Fruit fly (Drosophila melanogaster) whole organism, prepupa: ENCODE results near the gene SdicC.

Experiments used
- Blimp-1 ChIP-seq: fragments of 200-800 bp; sonication (Bioruptor generic); optimal IDR thresholded peaks from 3 replicates; lab custom pipeline; 2017; ENCODE audit warnings: missing biosample characterization, missing genetic modification characterization, mild to moderate bottlenecking, moderate library complexity, missing genetic modification reagents
- CG10669 ChIP-seq: fragments of 200-800 bp; sonication (Bioruptor generic); optimal IDR thresholded peaks from 3 replicates; lab custom pipeline; 2018; ENCODE audit warnings: missing biosample characterization, mild to moderate bottlenecking, missing genetic modification characterization, moderate library complexity
- CG11294 ChIP-seq: fragments of 200-800 bp; sonication (Bioruptor generic); IDR thresholded peaks from 2 replicates; pipeline ENCODE4 v1.3.6; 2022; ENCODE audit warnings: missing biosample characterization, missing genetic modification characterization
- CG11762 ChIP-seq: fragments of 200-800 bp; sonication (Bioruptor generic); optimal IDR thresholded peaks from 3 replicates; lab custom pipeline; 2016; ENCODE audit warnings: missing biosample characterization, missing genetic modification characterization; ENCODE audit not compliant: insufficient read depth
- CG11902 ChIP-seq: fragments of 200-800 bp; sonication (Bioruptor generic); optimal IDR thresholded peaks from 3 replicates; lab custom pipeline; 2016; ENCODE audit warnings: missing biosample characterization, missing genetic modification characterization
- CG1621 ChIP-seq: fragments of 200-800 bp; sonication (Bioruptor generic); optimal IDR thresholded peaks from 3 replicates; lab custom pipeline; 2018; ENCODE audit warnings: missing biosample characterization, mild to moderate bottlenecking, missing genetic modification characterization
- CG3032 ChIP-seq: fragments of 200-800 bp; optimal IDR thresholded peaks from 2 replicates; lab custom pipeline; 2019; ENCODE audit warnings: missing biosample characterization, mild to moderate bottlenecking, missing genetic modification characterization, moderate library complexity
- CG31627 ChIP-seq: fragments of 200-800 bp; sonication (Bioruptor generic); optimal IDR thresholded peaks from 3 replicates; lab custom pipeline; 2016; ENCODE audit warnings: missing biosample characterization, missing genetic modification characterization
- CG32006 ChIP-seq: fragments of 200-800 bp; sonication (Bioruptor generic); optimal IDR thresholded peaks from 3 replicates; lab custom pipeline; 2017; ENCODE audit warnings: missing biosample characterization, mild to moderate bottlenecking, missing genetic modification characterization
- CG4318 ChIP-seq: fragments of 200-800 bp; sonication (Bioruptor generic); optimal IDR thresholded peaks from 3 replicates; lab custom pipeline; 2017; ENCODE audit warnings: missing biosample characterization, mild to moderate bottlenecking, missing genetic modification characterization
- CG6163 ChIP-seq: fragments of 200-800 bp; sonication (Bioruptor generic); IDR thresholded peaks from 3 replicates; pipeline ENCODE4 v1.3.6; 2022; ENCODE audit warnings: missing biosample characterization, missing genetic modification characterization
- CG6276 ChIP-seq: fragments of 200-800 bp; sonication (Bioruptor generic); optimal IDR thresholded peaks from 2 replicates; lab custom pipeline; 2017; ENCODE audit warnings: missing biosample characterization, mild to moderate bottlenecking, missing genetic modification characterization
- CG6792 ChIP-seq: fragments of 200-800 bp; sonication (Bioruptor generic); optimal IDR thresholded peaks from 3 replicates; lab custom pipeline; 2016; ENCODE audit warnings: missing biosample characterization, missing genetic modification characterization
- CG8119 ChIP-seq: fragments of 200-800 bp; sonication (Bioruptor generic); IDR thresholded peaks from 3 replicates; pipeline ENCODE4 v1.3.6; 2022; ENCODE audit warnings: missing biosample characterization, missing genetic modification characterization
- Eip78C ChIP-seq: fragments of 200-800 bp; sonication (Bioruptor generic); peaks from one replicate; lab custom pipeline; 2016; ENCODE audit warnings: missing biosample characterization, missing genetic modification characterization
- Eip93F ChIP-seq: fragments of 200-800 bp; sonication (Bioruptor generic); optimal IDR thresholded peaks from 2 replicates; lab custom pipeline; 2016; ENCODE audit warnings: missing biosample characterization, mild to moderate bottlenecking, missing genetic modification characterization
- Hr39 ChIP-seq: fragments of 200-800 bp; sonication (Bioruptor generic); optimal IDR thresholded peaks from 2 replicates; lab custom pipeline; 2016; ENCODE audit warnings: missing biosample characterization, missing genetic modification characterization
- Met ChIP-seq: fragments of 200-800 bp; sonication (Bioruptor generic); optimal IDR thresholded peaks from 3 replicates; lab custom pipeline; 2016; ENCODE audit warnings: missing biosample characterization, missing genetic modification characterization
- OdsH ChIP-seq: fragments of 200-800 bp; sonication (Bioruptor generic); optimal IDR thresholded peaks from 3 replicates; lab custom pipeline; 2016; ENCODE audit warnings: missing biosample characterization, missing genetic modification characterization
- Smox ChIP-seq: fragments of 200-800 bp; sonication (Bioruptor generic); optimal IDR thresholded peaks from 3 replicates; lab custom pipeline; 2016; ENCODE audit warnings: missing biosample characterization, missing genetic modification characterization
- Sox14 ChIP-seq: fragments of 200-800 bp; sonication (Bioruptor generic); optimal IDR thresholded peaks from 3 replicates; lab custom pipeline; 2016; ENCODE audit warnings: missing biosample characterization, missing genetic modification characterization
- achi ChIP-seq: fragments of 200-800 bp; sonication (Bioruptor generic); optimal IDR thresholded peaks from 3 replicates; lab custom pipeline; 2016; ENCODE audit warnings: missing biosample characterization, missing genetic modification characterization
- dac ChIP-seq: fragments of 200-800 bp; sonication (Bioruptor generic); optimal IDR thresholded peaks from 2 replicates; lab custom pipeline; 2017; ENCODE audit warnings: missing biosample characterization, mild to moderate bottlenecking, missing genetic modification characterization
- dsx ChIP-seq: fragments of 200-800 bp; optimal IDR thresholded peaks from 3 replicates; lab custom pipeline; 2019; ENCODE audit warnings: missing biosample characterization, mild to moderate bottlenecking, missing genetic modification characterization, moderate library complexity; ENCODE audit not compliant: poor library complexity, severe bottlenecking
- eg ChIP-seq: fragments of 200-800 bp; sonication (Bioruptor generic); IDR thresholded peaks from 3 replicates; pipeline ENCODE4 v1.3.6; 2022; ENCODE audit warnings: missing biosample characterization, missing genetic modification characterization
- esn ChIP-seq: fragments of 200-800 bp; sonication (Bioruptor generic); optimal IDR thresholded peaks from 2 replicates; lab custom pipeline; 2016; ENCODE audit warnings: missing biosample characterization, mild to moderate bottlenecking, missing genetic modification characterization, moderate library complexity
- fd59A ChIP-seq: fragments of 200-800 bp; sonication (Bioruptor generic); optimal IDR thresholded peaks from 2 replicates; lab custom pipeline; 2017; ENCODE audit warnings: missing biosample characterization, mild to moderate bottlenecking, missing genetic modification characterization, missing genetic modification reagents
- fd85E ChIP-seq: fragments of 200-800 bp; sonication (Bioruptor generic); optimal IDR thresholded peaks from 3 replicates; lab custom pipeline; 2016; ENCODE audit warnings: missing biosample characterization, missing genetic modification characterization
- pdm3 ChIP-seq: fragments of 200-800 bp; sonication (Bioruptor generic); optimal IDR thresholded peaks from 3 replicates; lab custom pipeline; 2016; ENCODE audit warnings: missing biosample characterization, missing genetic modification characterization
- ss ChIP-seq, 2 experiments: fragments of 200-800 bp; sonication (Bioruptor generic); optimal IDR thresholded peaks; 2 replicates in 1 of 2; 3 replicates in 1 of 2; lab custom pipeline; 2017 to 2018; ENCODE audit warnings: mild to moderate bottlenecking in 2 of 2, missing biosample characterization in 2 of 2, missing genetic modification characterization in 2 of 2, moderate library complexity in 1 of 2
- svp ChIP-seq: fragments of 200-800 bp; sonication (Bioruptor generic); peaks from one replicate; lab custom pipeline; 2016; ENCODE audit warnings: missing biosample characterization, missing genetic modification characterization
- topi ChIP-seq: fragments of 200-800 bp; sonication (Bioruptor generic); optimal IDR thresholded peaks from 3 replicates; lab custom pipeline; 2016; ENCODE audit warnings: missing biosample characterization, missing genetic modification characterization
- vri ChIP-seq: fragments of 200-800 bp; sonication (Bioruptor generic); optimal IDR thresholded peaks from 3 replicates; lab custom pipeline; 2016; ENCODE audit warnings: missing biosample characterization, mild to moderate bottlenecking, missing genetic modification characterization

SdicC gene

DNA sequence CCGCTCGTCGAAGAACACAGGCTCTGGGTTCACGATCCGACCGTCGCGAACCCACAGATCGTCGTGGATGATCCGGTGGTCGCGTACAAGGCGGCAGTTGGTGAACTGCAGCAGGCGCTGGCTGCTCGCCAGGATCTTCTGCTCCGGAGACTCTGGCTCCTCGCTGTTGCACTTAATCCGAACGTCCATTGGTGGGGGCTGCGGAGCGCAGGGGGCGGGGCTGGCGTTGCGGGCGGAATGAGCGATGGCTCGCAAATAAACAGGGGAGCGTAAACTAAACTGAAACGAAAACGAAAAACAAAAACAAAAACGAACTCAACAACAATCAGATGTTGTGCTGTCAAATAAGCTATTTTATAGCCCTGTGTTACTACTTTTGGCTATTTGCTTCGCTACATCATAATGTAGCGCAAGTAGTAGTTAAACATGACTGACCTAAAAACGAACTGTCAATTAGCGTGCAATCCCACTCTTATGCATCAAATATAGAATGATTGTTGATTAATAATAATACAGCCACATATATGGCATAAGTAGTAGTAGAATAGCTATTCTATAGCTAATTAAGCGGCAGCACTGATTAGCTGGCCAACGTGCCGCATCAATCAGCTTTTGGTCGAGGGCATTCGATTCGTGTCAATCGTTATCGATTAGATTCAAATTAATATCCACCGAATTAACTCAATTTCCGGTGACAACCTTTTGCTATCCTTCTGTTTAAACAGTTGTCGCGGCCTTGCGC lies 40.0 kb upstream of the SdicC start, which contains the start of gene CG17065 (continued):
- no peak for TF ChIP-seq Eip93F
- TF ChIP-seq fd59A (GFP tag; lab: Kevin White, UChicago): no peak
- peak; percentile 24 for TF ChIP-seq Met (GFP tag; lab: Kevin White, UChicago)
- TF ChIP-seq CG10669 (GFP tag; lab: Kevin White, UChicago): no peak
- peak; percentile 16 for TF ChIP-seq topi (GFP tag; lab: Kevin White, UChicago)
- no peak for TF ChIP-seq CG6163 (GFP tag; lab: Robert Waterston, UW)
- TF ChIP-seq CG11762 (GFP tag; lab: Kevin White, UChicago): no peak
- TF ChIP-seq dsx (GFP tag; lab: Kevin White, UChicago): no peak
- TF ChIP-seq Smox: no peak
- TF ChIP-seq Eip78C: peak; percentile 72
- no peak for TF ChIP-seq fd85E (GFP tag; lab: Kevin White, UChicago)
- no peak for TF ChIP-seq CG6276
- peak; percentile 13 for TF ChIP-seq pdm3 (GFP tag; lab: Kevin White, UChicago)
- TF ChIP-seq CG4318 (GFP tag; lab: Kevin White, UChicago): no peak
- no peak for TF ChIP-seq CG11294 (GFP tag; lab: Robert Waterston, UW)

DNA sequence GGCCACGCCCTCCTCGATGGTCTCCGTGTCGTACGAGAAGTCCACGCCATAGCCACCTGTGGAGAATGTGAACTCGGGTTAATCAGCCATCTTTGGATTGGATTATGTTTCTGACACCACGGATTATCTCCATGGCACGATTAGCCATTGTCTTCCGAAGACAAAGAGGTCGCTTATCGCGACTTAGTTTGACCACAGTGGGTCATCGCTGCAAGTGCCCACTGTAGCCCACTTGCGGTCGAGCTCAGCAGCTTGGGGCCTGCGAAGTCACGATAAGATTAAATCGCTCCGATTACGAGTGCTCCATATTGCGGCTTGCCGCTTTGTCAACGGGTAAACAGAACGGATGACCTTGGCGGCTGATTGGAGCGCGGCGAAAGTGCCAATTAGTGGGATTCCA lies 38.9 kb upstream of the SdicC start:
- TF ChIP-seq esn (GFP tag; lab: Kevin White, UChicago) (no peak), Met (GFP tag; lab: Kevin White, UChicago) (no peak), Blimp-1 (GFP tag; lab: Kevin White, UChicago) (no peak), vri (GFP tag; lab: Kevin White, UChicago) (peak; percentile 19), CG32006 (GFP tag; lab: Kevin White, UChicago) (no peak), CG8119 (GFP tag; lab: Robert Waterston, UW) (no peak), Sox14 (GFP tag; lab: Kevin White, UChicago) (peak; percentile 29), topi (GFP tag; lab: Kevin White, UChicago) (no peak), Eip78C (no peak), Smox (no peak), eg (GFP tag; lab: Robert Waterston, UW) (no peak), svp (GFP tag; lab: Kevin White, UChicago) (peak; percentile 80), CG31627 (GFP tag; lab: Kevin White, UChicago) (no peak), CG11902 (GFP tag; lab: Kevin White, UChicago) (no peak), CG6792 (GFP tag; lab: Kevin White, UChicago) (no peak), Hr39 (GFP tag; lab: Kevin White, UChicago) (no peak), fd85E (GFP tag; lab: Kevin White, UChicago) (no peak), dac (no peak), CG11762 (GFP tag; lab: Kevin White, UChicago) (no peak)

DNA sequence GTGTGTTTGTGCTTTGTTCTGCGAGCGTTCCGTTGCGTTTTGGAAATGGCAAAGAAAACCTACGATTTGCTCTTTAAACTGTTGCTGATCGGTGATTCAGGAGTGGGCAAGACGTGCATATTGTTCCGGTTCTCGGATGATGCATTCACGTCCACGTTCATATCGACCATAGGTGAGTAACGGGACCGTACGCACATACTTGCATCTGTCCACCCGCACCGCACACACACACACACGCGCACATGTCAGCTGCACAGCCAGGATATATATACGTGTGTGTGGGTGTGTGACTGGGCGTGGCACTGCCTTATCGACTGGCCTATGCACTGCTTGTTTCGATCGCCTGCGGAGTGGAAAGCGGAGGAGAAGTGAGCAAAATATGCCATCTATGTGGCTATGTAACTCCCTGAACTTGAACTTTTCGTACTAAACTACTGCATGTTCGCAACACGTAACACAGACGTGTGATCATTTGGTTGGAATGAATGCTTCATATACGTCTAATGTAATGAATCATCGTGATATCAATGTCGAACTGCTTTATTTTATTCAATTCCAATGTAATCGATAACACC lies 34.6 kb upstream of the SdicC start:
- TF ChIP-seq Eip78C (peak; percentile 19), eg (GFP tag; lab: Robert Waterston, UW) (no peak), CG1621 (peak; percentile 31), Sox14 (GFP tag; lab: Kevin White, UChicago) (peak; percentile 12), CG11762 (GFP tag; lab: Kevin White, UChicago) (no peak), vri (GFP tag; lab: Kevin White, UChicago) (peak; percentile 43), ss (GFP tag; optimal IDR thresholded peaks at IDR 0.05; lab: Kevin White, UChicago) (peak in 1 of 2 experiments; percentile 2)

DNA sequence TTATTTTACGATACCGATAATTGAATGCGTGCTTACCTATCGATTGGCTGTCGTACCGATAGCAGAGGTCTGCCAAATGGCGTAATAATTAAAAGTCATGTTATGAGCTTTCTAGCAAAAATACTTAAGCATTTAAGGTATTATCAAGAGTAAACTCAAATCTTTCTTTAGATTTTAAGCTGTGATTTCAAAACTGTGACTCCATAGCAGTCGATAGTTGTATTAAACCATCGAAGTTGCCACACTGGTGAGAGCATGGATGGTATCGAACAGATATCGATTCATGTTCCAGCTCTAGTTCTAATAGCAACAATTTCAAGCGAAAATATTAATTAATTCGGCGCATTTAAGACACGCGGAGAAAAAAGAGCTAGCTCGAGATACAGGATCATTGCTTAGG lies 34.0 kb upstream of the SdicC start, which contains the start of the genes CG17068 and Rab10:
CG17068 (minus strand) TSS at position 25 of the 400 bp plus-strand sequence.
Rab10 (plus strand) TSS at position 270 of the 400 bp plus-strand sequence.
- TF ChIP-seq esn (GFP tag; lab: Kevin White, UChicago): peak; percentile 13
- peak; percentile 10 for TF ChIP-seq Hr39 (GFP tag; lab: Kevin White, UChicago)
- TF ChIP-seq OdsH (GFP tag; lab: Kevin White, UChicago): no peak
- peak; percentile 4 for TF ChIP-seq Met (GFP tag; lab: Kevin White, UChicago)
- TF ChIP-seq achi (GFP tag; lab: Kevin White, UChicago): peak; percentile 4
- peak; percentile 58 for TF ChIP-seq Eip78C
- no peak for TF ChIP-seq ss (GFP tag; optimal IDR thresholded peaks at IDR 0.05; lab: Kevin White, UChicago)
- TF ChIP-seq CG3032: peak; percentile 28
